Fruit fly (Drosophila melanogaster) whole organism, embryonic: ENCODE measurements around the gene Hr4.

Experiments
- Aef1 ChIP-seq: fragments of 200-800 bp; sonication (Bioruptor generic); IDR thresholded peaks from 3 replicates; pipeline ENCODE4 v1.3.6; 2022; ENCODE audit warnings: missing biosample characterization, missing genetic modification characterization
- CG11085 ChIP-seq: fragments of 200-800 bp; sonication (Bioruptor generic); IDR thresholded peaks from 2 replicates; pipeline ENCODE4 v1.3.6; 2022; ENCODE audit warnings: missing biosample characterization, missing genetic modification characterization
- CG12744 ChIP-seq: fragments of 200-800 bp; sonication (Bioruptor generic); optimal IDR thresholded peaks from 2 replicates; lab custom pipeline; 2016; ENCODE audit warnings: missing biosample characterization, missing genetic modification characterization
- CG12942 ChIP-seq: fragments of 200-800 bp; sonication (Bioruptor generic); optimal IDR thresholded peaks from 3 replicates; lab custom pipeline; 2016; ENCODE audit warnings: missing biosample characterization, missing genetic modification characterization
- CG15269 ChIP-seq: fragments of 200-800 bp; sonication (Bioruptor generic); optimal IDR thresholded peaks from 2 replicates; lab custom pipeline; 2018; ENCODE audit warnings: missing biosample characterization, mild to moderate bottlenecking, missing genetic modification characterization, moderate library complexity
- CG16815 ChIP-seq: fragments of 200-800 bp; sonication (Bioruptor generic); optimal IDR thresholded peaks from 3 replicates; lab custom pipeline; 2017; ENCODE audit warnings: missing biosample characterization, mild to moderate bottlenecking, missing genetic modification characterization
- CG17328 ChIP-seq: fragments of 200-800 bp; sonication (Bioruptor generic); IDR thresholded peaks from 2 replicates; pipeline ENCODE4 v1.3.6; 2022; ENCODE audit warnings: missing biosample characterization, missing genetic modification characterization
- CG2129 ChIP-seq: fragments of 200-800 bp; sonication (Bioruptor generic); IDR thresholded peaks from 2 replicates; pipeline ENCODE4 v1.3.6; 2022; ENCODE audit warnings: missing biosample characterization, missing genetic modification characterization; ENCODE audit not compliant: partially characterized antibody
- CG2712 ChIP-seq: fragments of 200-800 bp; optimal IDR thresholded peaks from 3 replicates; lab custom pipeline; 2019; ENCODE audit warnings: missing biosample characterization, mild to moderate bottlenecking, missing genetic modification characterization, moderate library complexity
- CG30020 ChIP-seq: fragments of 200-800 bp; optimal IDR thresholded peaks from 2 replicates; lab custom pipeline; 2019; ENCODE audit warnings: missing biosample characterization, mild to moderate bottlenecking, missing genetic modification characterization, moderate library complexity
- CG31441 ChIP-seq: fragments of 200-800 bp; sonication (Bioruptor generic); IDR thresholded peaks from 2 replicates; pipeline ENCODE4 v1.3.6; 2022; ENCODE audit warnings: missing biosample characterization, missing genetic modification characterization
- CG32772 ChIP-seq: fragments of 200-800 bp; sonication (Bioruptor generic); IDR thresholded peaks from 2 replicates; pipeline ENCODE4 v1.3.6; 2022; ENCODE audit warnings: missing biosample characterization, missing genetic modification characterization
- CG3838 ChIP-seq: fragments of 200-800 bp; sonication (Bioruptor generic); optimal IDR thresholded peaks from 3 replicates; lab custom pipeline; 2016; ENCODE audit warnings: missing biosample characterization, missing genetic modification characterization
- CG42726 ChIP-seq: fragments of 200-800 bp; sonication (Bioruptor generic); IDR thresholded peaks from 2 replicates; pipeline ENCODE4 v1.3.6; 2022; ENCODE audit warnings: missing biosample characterization, missing genetic modification characterization; ENCODE audit not compliant: partially characterized antibody
- CG4617 ChIP-seq: fragments of 200-800 bp; sonication (Bioruptor generic); optimal IDR thresholded peaks from 3 replicates; lab custom pipeline; 2016; ENCODE audit warnings: missing biosample characterization, missing genetic modification characterization, borderline replicate concordance
- CG5180 ChIP-seq: fragments of 200-800 bp; sonication (Bioruptor generic); optimal IDR thresholded peaks from 3 replicates; lab custom pipeline; 2017; ENCODE audit warnings: missing biosample characterization, missing genetic modification characterization, mild to moderate bottlenecking, moderate library complexity, missing genetic modification reagents
- CG6791 ChIP-seq: fragments of 200-800 bp; sonication (Bioruptor generic); IDR thresholded peaks from 3 replicates; pipeline ENCODE4 v1.3.6; 2022; ENCODE audit warnings: missing biosample characterization, missing genetic modification characterization; ENCODE audit not compliant: partially characterized antibody
- CG9609 ChIP-seq: fragments of 200-800 bp; sonication (Bioruptor generic); optimal IDR thresholded peaks from 3 replicates; lab custom pipeline; 2016; ENCODE audit warnings: missing biosample characterization, missing genetic modification characterization
- D19A ChIP-seq: fragments of 200-800 bp; optimal IDR thresholded peaks from 3 replicates; lab custom pipeline; 2019; ENCODE audit warnings: missing biosample characterization, mild to moderate bottlenecking, missing genetic modification characterization, moderate library complexity
- Dip3 ChIP-seq: fragments of 200-800 bp; sonication (Bioruptor generic); optimal IDR thresholded peaks from 3 replicates; lab custom pipeline; 2016; ENCODE audit warnings: missing biosample characterization, missing genetic modification characterization
- Dll ChIP-seq: fragments of 200-800 bp; sonication (Bioruptor generic); IDR thresholded peaks from 4 replicates; pipeline ENCODE4 v1.3.6; 2022; ENCODE audit warnings: missing biosample characterization, missing genetic modification characterization; ENCODE audit not compliant: partially characterized antibody
- Doc2 ChIP-seq: fragments of 200-800 bp; sonication (Bioruptor generic); IDR thresholded peaks from 2 replicates; pipeline ENCODE4 v1.3.6; 2022; ENCODE audit warnings: missing biosample characterization, missing genetic modification characterization
- Ets65A ChIP-seq: fragments of 200-800 bp; sonication (Bioruptor generic); peaks from one replicate; lab custom pipeline; 2016; ENCODE audit warnings: missing biosample characterization, missing genetic modification characterization
- Ets97D ChIP-seq: fragments of 200-800 bp; sonication (Bioruptor generic); optimal IDR thresholded peaks from 3 replicates; lab custom pipeline; 2016; ENCODE audit warnings: missing biosample characterization, missing genetic modification characterization
- Fer2 ChIP-seq: fragments of 200-800 bp; sonication (Bioruptor generic); optimal IDR thresholded peaks from 2 replicates; lab custom pipeline; 2018; ENCODE audit warnings: missing biosample characterization, mild to moderate bottlenecking, missing genetic modification characterization, moderate library complexity
- HHEX ChIP-seq: fragments of 200-800 bp; sonication (Bioruptor generic); optimal IDR thresholded peaks from 3 replicates; lab custom pipeline; 2017; ENCODE audit warnings: missing biosample characterization, mild to moderate bottlenecking, missing genetic modification characterization, missing genetic modification reagents
- HmgD ChIP-seq: fragments of 200-800 bp; sonication (Bioruptor generic); optimal IDR thresholded peaks from 3 replicates; lab custom pipeline; 2016; ENCODE audit warnings: missing biosample characterization, missing genetic modification characterization
- MBD-R2 ChIP-seq: fragments of 200-800 bp; sonication (Bioruptor generic); IDR thresholded peaks from 2 replicates; pipeline ENCODE4 v1.3.6; 2022; ENCODE audit warnings: missing biosample characterization, missing genetic modification characterization
- Rx ChIP-seq: fragments of 200-800 bp; sonication (Bioruptor generic); IDR thresholded peaks from 2 replicates; pipeline ENCODE4 v1.3.6; 2022; ENCODE audit warnings: missing biosample characterization, missing genetic modification characterization
- Sin3A ChIP-seq: fragments of >200 bp; optimal IDR thresholded peaks from 2 replicates; lab custom pipeline; 2018
- Tbp ChIP-seq: fragments of >200 bp; optimal IDR thresholded peaks from 2 replicates; lab custom pipeline; 2018; ENCODE audit warnings: missing biosample characterization, missing genetic modification characterization
- chm ChIP-seq: fragments of 200-800 bp; sonication (Bioruptor generic); IDR thresholded peaks from 2 replicates; pipeline ENCODE4 v1.3.6; 2022; ENCODE audit warnings: missing biosample characterization, missing genetic modification characterization
- croc ChIP-seq: fragments of 200-800 bp; sonication (Bioruptor generic); conservative IDR thresholded peaks from 3 replicates; pipeline ENCODE4 v1.3.6; 2022; ENCODE audit warnings: missing biosample characterization, missing genetic modification characterization
- da ChIP-seq: fragments of 200-800 bp; sonication (Bioruptor generic); optimal IDR thresholded peaks from 2 replicates; lab custom pipeline; 2016; ENCODE audit warnings: missing biosample characterization, missing genetic modification characterization
- dimm ChIP-seq: fragments of 200-800 bp; sonication (Bioruptor generic); IDR thresholded peaks from 2 replicates; pipeline ENCODE4 v1.3.6; 2022; ENCODE audit warnings: missing biosample characterization, missing genetic modification characterization
- dm ChIP-seq: fragments of 200-800 bp; sonication (Bioruptor generic); optimal IDR thresholded peaks from 3 replicates; lab custom pipeline; 2016; ENCODE audit warnings: missing biosample characterization, missing genetic modification characterization
- ewg ChIP-seq: fragments of 200-800 bp; sonication (Bioruptor generic); optimal IDR thresholded peaks from 3 replicates; lab custom pipeline; 2017; ENCODE audit warnings: mild to moderate bottlenecking, missing biosample characterization, missing genetic modification reagents, missing genetic modification characterization
- grn ChIP-seq: fragments of 200-800 bp; sonication (Bioruptor generic); optimal IDR thresholded peaks from 3 replicates; lab custom pipeline; 2017; ENCODE audit warnings: missing biosample characterization, missing genetic modification characterization
- hb ChIP-seq: fragments of 200-800 bp; sonication (Bioruptor generic); IDR thresholded peaks from 3 replicates; pipeline ENCODE4 v1.3.6; 2022; ENCODE audit warnings: missing biosample characterization, missing genetic modification characterization; ENCODE audit not compliant: partially characterized antibody
- lilli ChIP-seq: fragments of 200-800 bp; sonication (Bioruptor generic); optimal IDR thresholded peaks from 3 replicates; lab custom pipeline; 2016; ENCODE audit warnings: missing biosample characterization, missing genetic modification characterization
- luna ChIP-seq: fragments of 200-800 bp; sonication (Bioruptor generic); optimal IDR thresholded peaks from 2 replicates; lab custom pipeline; 2016; ENCODE audit warnings: missing biosample characterization, missing genetic modification characterization
- org-1 ChIP-seq: fragments of 200-800 bp; sonication (Bioruptor generic); optimal IDR thresholded peaks from 2 replicates; lab custom pipeline; 2017; ENCODE audit warnings: missing biosample characterization, missing genetic modification characterization
- pan ChIP-seq, 4 experiments: fragments of >200 bp in 3 of 4; fragments of 200-800 bp in 1 of 4; sonication (Bioruptor generic) in 1 of 4; optimal IDR thresholded peaks in 3 of 4; IDR thresholded peaks in 1 of 4; 2 replicates each; pipeline versions ENCODE4 v1.3.6 to Lab custom; 2017 to 2022; ENCODE audit warnings: missing biosample characterization in 2 of 4, missing genetic modification characterization in 2 of 4, mixed read lengths in 1 of 4
- pita ChIP-seq: fragments of 200-800 bp; sonication (Bioruptor generic); optimal IDR thresholded peaks from 2 replicates; lab custom pipeline; 2017; ENCODE audit warnings: missing biosample characterization, mild to moderate bottlenecking, missing genetic modification characterization
- repo ChIP-seq: fragments of 200-800 bp; sonication (Bioruptor generic); optimal IDR thresholded peaks from 2 replicates; lab custom pipeline; 2016; ENCODE audit warnings: missing biosample characterization, missing genetic modification characterization
- sens-2 ChIP-seq: fragments of 200-800 bp; sonication (Bioruptor generic); IDR thresholded peaks from 2 replicates; pipeline ENCODE4 v1.3.6; 2022; ENCODE audit warnings: missing biosample characterization, missing genetic modification characterization
- tap ChIP-seq: fragments of 200-800 bp; optimal IDR thresholded peaks from 3 replicates; lab custom pipeline; 2019; ENCODE audit warnings: missing biosample characterization, mild to moderate bottlenecking, missing genetic modification characterization, moderate library complexity
- ttk ChIP-seq: fragments of 200-800 bp; sonication (Bioruptor generic); IDR thresholded peaks from 2 replicates; pipeline ENCODE4 v2.1.2; 2022; ENCODE audit warnings: missing biosample characterization, missing genetic modification characterization
- z ChIP-seq: fragments of 200-800 bp; sonication (Bioruptor generic); IDR thresholded peaks from 3 replicates; pipeline ENCODE4 v1.3.6; 2022; ENCODE audit warnings: missing biosample characterization, missing genetic modification characterization
- zf30C ChIP-seq: fragments of 200-800 bp; sonication (Bioruptor generic); optimal IDR thresholded peaks from 3 replicates; lab custom pipeline; 2018; ENCODE audit warnings: missing biosample characterization, mild to moderate bottlenecking, missing genetic modification characterization

Gene Hr4

dm6 chrX:2009453-2010009, 67.8 kb downstream of the Hr4 start (continued):
- TF ChIP-seq CG15269 (tag; lab: Kevin White, UChicago) (peak; percentile 75), Sin3A (lab: Kevin White, UChicago) (no peak), CG17328 (GFP tag; lab: Robert Waterston, UW) (peak; percentile 36; the same call in 1 of the 2 replicates), Aef1 (GFP tag; lab: Robert Waterston, UW) (peak; percentile 40; the same call in 2 of the 3 replicates), z (GFP tag; lab: Robert Waterston, UW) (no peak), HHEX (GFP tag; lab: Kevin White, UChicago) (peak; percentile 64), CG16815 (peak; percentile 82), D19A (tag; lab: Kevin White, UChicago) (peak; percentile 81), CG31441 (GFP tag; lab: Robert Waterston, UW) (peak; percentile 79), croc (0 out of 3 replicates have a peak, but pooled peaks have one; percentile 32), CG6791 (no peak), sens-2 (GFP tag; lab: Robert Waterston, UW) (peak; percentile 54), dimm (no peak), Rx (peak; percentile 48), repo (GFP tag; lab: Kevin White, UChicago) (peak; percentile 47), CG5180 (peak; percentile 46), tap (tag; lab: Kevin White, UChicago) (peak; percentile 25), CG42726 (GFP tag; lab: Robert Waterston, UW) (no peak), pita (no peak), Dll (no peak), zf30C (GFP tag; lab: Kevin White, UChicago) (peak; percentile 72), MBD-R2 (GFP tag; lab: Robert Waterston, UW) (no peak; the same call in 1 of the 2 replicates), hb (GFP tag; lab: Robert Waterston, UW) (no peak), ewg (GFP tag; lab: Kevin White, UChicago) (peak; percentile 44), CG32772 (GFP tag; lab: Robert Waterston, UW) (peak; percentile 51), HmgD (no peak), CG12744 (GFP tag; lab: Kevin White, UChicago) (no peak), CG9609 (GFP tag; lab: Kevin White, UChicago) (peak; percentile 65), org-1 (GFP tag; lab: Kevin White, UChicago) (peak; percentile 62), Ets97D (GFP tag; lab: Kevin White, UChicago) (peak; percentile 48), grn (GFP tag; lab: Kevin White, UChicago) (no peak), CG2129 (GFP tag; lab: Robert Waterston, UW) (no peak), dm (GFP tag; lab: Kevin White, UChicago) (peak; percentile 56), luna (GFP tag; lab: Kevin White, UChicago) (no peak), da (peak; percentile 33), Doc2 (GFP tag; lab: Robert Waterston, UW) (no peak), Fer2 (peak; percentile 46), CG12942 (GFP tag; lab: Kevin White, UChicago) (peak; percentile 46), CG11085 (GFP tag; lab: Robert Waterston, UW) (0 out of 2 replicates have a peak, but pooled peaks have one; percentile 43), Tbp (no peak), CG3838 (GFP tag; lab: Kevin White, UChicago) (peak; percentile 51), Dip3 (GFP tag; lab: Kevin White, UChicago) (peak; percentile 82), CG30020 (tag; lab: Kevin White, UChicago) (peak; percentile 52), lilli (GFP tag; lab: Kevin White, UChicago) (peak; percentile 82), chm (GFP tag; lab: Robert Waterston, UW) (peak; percentile 59; the same call in 1 of the 2 replicates), CG4617 (GFP tag; lab: Kevin White, UChicago) (peak; percentile 10), ttk (GFP tag; lab: Robert Waterston, UW) (peak; percentile 45), CG2712 (peak; percentile 79), Ets65A (GFP tag; lab: Kevin White, UChicago) (peak; percentile 97), pan (optimal IDR thresholded peaks at IDR 0.05; lab: Kevin White, UChicago) (no peak), pan (GFP tag; optimal IDR thresholded peaks at IDR 0.05 in 1 of 2, IDR thresholded peaks at IDR 0.05 in 1 of 2) (peak in 1 of 2 experiments; percentile 60)
